Worm (Caenorhabditis elegans): ENCODE data around the gene srg-1.
A peak's percentile ranks its signal among the peaks of the same experiment; 100 is the strongest.

The srg-1 gene

ce11 chrIII:6303114-6303647, 45.0 kb upstream of the srg-1 start, which contains the start of gene F47D12.9 (continued):
- TF ChIP-seq athp-1 (tag; optimal IDR thresholded peaks at IDR 0.05) (no peak), efl-1 (GFP tag; optimal IDR thresholded peaks at IDR 0.05) (no peak), let-607 (tag; optimal IDR thresholded peaks at IDR 0.05) (peak in 1 of 2 experiments; percentile 21), F23B12.7 (tag; optimal IDR thresholded peaks at IDR 0.05; ENCODE audit: insufficient read depth) (peak; percentile 22), pha-4 (tag; optimal IDR thresholded peaks at IDR 0.05) (no peak), K11D2.4 (GFP tag; IDR thresholded peaks at IDR 0.05) (peak; percentile 47; the same call in 1 of the 2 replicates), snpc-4 (GFP tag; optimal IDR thresholded peaks at IDR 0.05) (no peak), snpc-4 (tag; optimal IDR thresholded peaks at IDR 0.05) (peak in 2 of 4 experiments; percentile 8 to 39), atf-7 (tag; optimal IDR thresholded peaks at IDR 0.05) (no peak), lin-54 (GFP tag; optimal IDR thresholded peaks at IDR 0.05) (peak; percentile 16), hlh-12 (tag; optimal IDR thresholded peaks at IDR 0.05) (no peak), zim-3 (tag; optimal IDR thresholded peaks at IDR 0.05) (no peak), K12H6.12 (tag; optimal IDR thresholded peaks at IDR 0.05) (peak; percentile 82), F22D6.2 (tag; optimal IDR thresholded peaks at IDR 0.05) (peak; percentile 30), Y53F4B.3 (GFP tag; IDR thresholded peaks at IDR 0.05) (no peak), nhr-80 (tag; optimal IDR thresholded peaks at IDR 0.05) (peak; percentile 61), B0336.3 (GFP tag; IDR thresholded peaks at IDR 0.05) (peak; percentile 46; the same call in 1 of the 2 replicates), madf-8 (GFP tag; conservative IDR thresholded peaks at IDR 0.05) (no peak), sea-2 (GFP tag; IDR thresholded peaks at IDR 0.05) (no peak), F33H1.4 (GFP tag; IDR thresholded peaks at IDR 0.05) (no peak), hmg-1.2 (GFP tag; IDR thresholded peaks at IDR 0.05) (peak; percentile 89), ztf-22 (GFP tag; optimal IDR thresholded peaks at IDR 0.05) (no peak), ztf-3 (GFP tag; optimal IDR thresholded peaks at IDR 0.05) (no peak), sdz-38 (tag; optimal IDR thresholded peaks at IDR 0.05) (no peak), madf-6 (GFP tag; IDR thresholded peaks at IDR 0.05) (0 out of 2 replicates have a peak, but pooled peaks have one; percentile 8), nhr-179 (tag; optimal IDR thresholded peaks at IDR 0.05) (no peak), T26A5.8 (tag; optimal IDR thresholded peaks at IDR 0.05) (no peak), hsf-1 (GFP tag; IDR thresholded peaks at IDR 0.05) (no peak), ztf-18 (tag; optimal IDR thresholded peaks at IDR 0.05) (no peak), rec-8 (tag; optimal IDR thresholded peaks at IDR 0.05) (no peak), somi-1 (GFP tag; optimal IDR thresholded peaks at IDR 0.05) (peak; percentile 80), B0261.1 (tag; optimal IDR thresholded peaks at IDR 0.05) (no peak), F52B5.7 (tag; optimal IDR thresholded peaks at IDR 0.05) (no peak), hlh-26 (GFP tag; conservative IDR thresholded peaks at IDR 0.05) (no peak), F49E8.2 (tag; optimal IDR thresholded peaks at IDR 0.05; ENCODE audit: insufficient read depth) (no peak), lin-26 (GFP tag; IDR thresholded peaks at IDR 0.05) (0 out of 2 replicates have a peak, but pooled peaks have one; percentile 38), attf-5 (GFP tag; optimal IDR thresholded peaks at IDR 0.05) (peak; percentile 82), tlf-1 (GFP tag; optimal IDR thresholded peaks at IDR 0.05) (peak; percentile 27), nfyb-1 (GFP tag; IDR thresholded peaks at IDR 0.05) (peak; percentile 48; the same call in 1 of the 2 replicates), lin-40 (tag; optimal IDR thresholded peaks at IDR 0.05) (peak; percentile 81), ekl-4 (GFP tag; IDR thresholded peaks at IDR 0.05) (peak; percentile 45; the same call in 1 of the 2 replicates), T07F8.4 (tag; optimal IDR thresholded peaks at IDR 0.05) (no peak), tbp1 (GFP tag; optimal IDR thresholded peaks at IDR 0.05) (peak; percentile 20), madf-3 (GFP tag; IDR thresholded peaks at IDR 0.05) (no peak), him-1 (tag; optimal IDR thresholded peaks at IDR 0.05) (no peak), dox-1 (GFP tag; IDR thresholded peaks at IDR 0.05) (peak; percentile 62; the same call in 1 of the 2 replicates), pbrm-1 (GFP tag; IDR thresholded peaks at IDR 0.05) (0 out of 2 replicates have a peak, but pooled peaks have one; percentile 46), D2030.7 (GFP tag; IDR thresholded peaks at IDR 0.05) (no peak)

Data from whole organism, young adult.